Worm (Caenorhabditis elegans) whole organism, young adult: Measurements from ENCODE around the gene F14F9.4.

ENCODE experiments used
- B0019.2 ChIP-seq: fragments of 200-800 bp; sonication (Bioruptor generic); conservative IDR thresholded peaks from 2 replicates; pipeline ENCODE4 v1.3.6; 2022; ENCODE audit warnings: missing genetic modification reagents, missing genetic modification characterization, missing compliant biosample characterization
- B0336.3 ChIP-seq: fragments of 200-800 bp; sonication (Bioruptor generic); IDR thresholded peaks from 2 replicates; pipeline ENCODE4 v1.3.6; 2022; ENCODE audit warnings: missing genetic modification characterization, missing compliant biosample characterization
- C17E4.6 ChIP-seq: fragments of 200-800 bp; sonication (Bioruptor generic); IDR thresholded peaks from 2 replicates; pipeline ENCODE4 v1.3.6; 2022; ENCODE audit warnings: missing genetic modification reagents, missing genetic modification characterization, missing compliant biosample characterization
- D2030.7 ChIP-seq: fragments of 200-800 bp; sonication (Bioruptor generic); IDR thresholded peaks from 2 replicates; pipeline ENCODE4 v1.3.6; 2022; ENCODE audit warnings: missing genetic modification reagents, missing genetic modification characterization, missing compliant biosample characterization
- F33H1.4 ChIP-seq: fragments of 200-800 bp; sonication (Bioruptor generic); IDR thresholded peaks from 2 replicates; pipeline ENCODE4 v1.3.6; 2022; ENCODE audit warnings: missing genetic modification reagents, missing genetic modification characterization, missing compliant biosample characterization
- F49E8.2 ChIP-seq: sonication (generic microtip); optimal IDR thresholded peaks from 3 replicates; lab custom pipeline; 2017; ENCODE audit warnings: missing genetic modification characterization, mild to moderate bottlenecking, missing compliant biosample characterization, antibody characterized with exemption, moderate library complexity; ENCODE audit not compliant: insufficient read depth
- T26A5.8 ChIP-seq: sonication (generic microtip); optimal IDR thresholded peaks from 2 replicates; lab custom pipeline; 2016; ENCODE audit warnings: missing genetic modification characterization, missing compliant biosample characterization
- Y53G8AR.9 ChIP-seq: fragments of 200-800 bp; sonication (Bioruptor generic); conservative IDR thresholded peaks from 2 replicates; pipeline ENCODE4 v1.3.6; 2022; ENCODE audit warnings: missing genetic modification reagents, missing genetic modification characterization, missing compliant biosample characterization
- Y67H2A.10 ChIP-seq: fragments of 200-800 bp; sonication (Bioruptor generic); conservative IDR thresholded peaks from 2 replicates; pipeline ENCODE4 v1.3.6; 2022; ENCODE audit warnings: missing genetic modification reagents, missing genetic modification characterization, missing compliant biosample characterization
- Y79H2A.3 ChIP-seq: fragments of 200-800 bp; sonication (Bioruptor generic); conservative IDR thresholded peaks from 2 replicates; pipeline ENCODE4 v1.3.6; 2022; ENCODE audit warnings: missing genetic modification reagents, missing genetic modification characterization, missing compliant biosample characterization
- ZK185.1 ChIP-seq: sonication (generic microtip); optimal IDR thresholded peaks from 2 replicates; lab custom pipeline; 2016; ENCODE audit warnings: mild to moderate bottlenecking, missing genetic modification characterization, missing compliant biosample characterization; ENCODE audit not compliant: poor library complexity, severe bottlenecking
- aptf-2 ChIP-seq: fragments of 200-800 bp; sonication (Bioruptor generic); conservative IDR thresholded peaks from 2 replicates; pipeline ENCODE4 v1.3.6; 2022; ENCODE audit warnings: missing genetic modification reagents, missing genetic modification characterization, missing compliant biosample characterization
- ceh-58 ChIP-seq: fragments of 200-800 bp; sonication (Bioruptor generic); IDR thresholded peaks from 2 replicates; pipeline ENCODE4 v1.3.6; 2022; ENCODE audit warnings: missing genetic modification characterization, missing compliant biosample characterization
- ceh-79 ChIP-seq: sonication (generic microtip); optimal IDR thresholded peaks from 2 replicates; lab custom pipeline; 2017; ENCODE audit warnings: mild to moderate bottlenecking, missing genetic modification characterization, missing compliant biosample characterization
- egrh-3 ChIP-seq: fragments of 200-800 bp; sonication (Bioruptor generic); IDR thresholded peaks from 2 replicates; pipeline ENCODE4 v1.3.6; 2022; ENCODE audit warnings: missing genetic modification reagents, missing genetic modification characterization, missing compliant biosample characterization
- hlh-26 ChIP-seq: fragments of 200-800 bp; sonication (Bioruptor generic); conservative IDR thresholded peaks from 2 replicates; pipeline ENCODE4 v1.3.6; 2022; ENCODE audit warnings: missing genetic modification reagents, missing genetic modification characterization, missing compliant biosample characterization
- hrde-1 ChIP-seq: sonication (generic microtip); optimal IDR thresholded peaks from 2 replicates; lab custom pipeline; 2016; ENCODE audit warnings: missing genetic modification characterization, mild to moderate bottlenecking, missing compliant biosample characterization, moderate library complexity, missing genotype, missing genetic modification reagents, borderline replicate concordance
- hsf-1 ChIP-seq: fragments of 200-800 bp; sonication (Bioruptor generic); IDR thresholded peaks from 2 replicates; pipeline ENCODE4 v1.3.6; 2022; ENCODE audit warnings: missing genetic modification reagents, missing genetic modification characterization, missing compliant biosample characterization
- lin-40 ChIP-seq: sonication (generic microtip); optimal IDR thresholded peaks from 2 replicates; lab custom pipeline; 2016; ENCODE audit warnings: missing genetic modification characterization, mild to moderate bottlenecking, missing compliant biosample characterization, missing genotype, missing genetic modification reagents
- lsl-1 ChIP-seq: fragments of 200-800 bp; sonication (Bioruptor generic); optimal IDR thresholded peaks from 2 replicates; lab custom pipeline; 2018; ENCODE audit warnings: mild to moderate bottlenecking, missing genetic modification characterization, moderate library complexity, missing compliant biosample characterization
- madf-3 ChIP-seq: fragments of 200-800 bp; sonication (Bioruptor generic); IDR thresholded peaks from 2 replicates; pipeline ENCODE4 v1.3.6; 2022; ENCODE audit warnings: missing genetic modification reagents, missing genetic modification characterization, missing compliant biosample characterization
- mcd-1 ChIP-seq: fragments of 200-800 bp; sonication (Bioruptor generic); IDR thresholded peaks from 2 replicates; pipeline ENCODE4 v1.3.6; 2022; ENCODE audit warnings: missing genetic modification reagents, missing genetic modification characterization, missing compliant biosample characterization
- nfya-2 ChIP-seq: fragments of 200-800 bp; sonication (Bioruptor generic); IDR thresholded peaks from 2 replicates; pipeline ENCODE4 v1.3.6; 2022; ENCODE audit warnings: missing genetic modification reagents, missing genetic modification characterization, missing compliant biosample characterization
- nhr-27 ChIP-seq: fragments of 200-800 bp; sonication (Bioruptor generic); optimal IDR thresholded peaks from 2 replicates; lab custom pipeline; 2018; ENCODE audit warnings: mild to moderate bottlenecking, missing genetic modification characterization, moderate library complexity, missing compliant biosample characterization
- nhr-80 ChIP-seq: sonication (generic microtip); optimal IDR thresholded peaks from 2 replicates; lab custom pipeline; 2016; ENCODE audit warnings: missing genetic modification characterization, missing compliant biosample characterization
- pha-4 ChIP-seq: fragments of 150-350 bp; sonication (generic microtip); optimal IDR thresholded peaks from 2 replicates; lab custom pipeline; 2014; ENCODE audit warnings: missing biosample characterization, missing genetic modification reagents, missing genetic modification characterization
- rpc-1 ChIP-seq, 2 experiments: fragments of 150-350 bp in 1 of 2; sonication (generic microtip) in 1 of 2; optimal IDR thresholded peaks; 2 replicates each; lab custom pipeline; 2014 to 2018; ENCODE audit warnings: missing biosample characterization in 1 of 2, missing genetic modification characterization in 1 of 2, missing genetic modification reagents in 1 of 2, missing genotype in 1 of 2
- snpc-1.1 ChIP-seq: sonication (generic microtip); optimal IDR thresholded peaks from 2 replicates; lab custom pipeline; 2017; ENCODE audit warnings: missing genetic modification characterization, mild to moderate bottlenecking, missing compliant biosample characterization, antibody characterized with exemption, moderate library complexity, missing genotype, missing genetic modification reagents; ENCODE audit not compliant: insufficient read depth
- tlf-1 ChIP-seq: fragments of 200-800 bp; sonication (Bioruptor generic); optimal IDR thresholded peaks from 2 replicates; lab custom pipeline; 2018; ENCODE audit warnings: mild to moderate bottlenecking, missing genetic modification characterization, missing compliant biosample characterization
- xnd-1 ChIP-seq: sonication (generic microtip); optimal IDR thresholded peaks from 2 replicates; lab custom pipeline; 2016; ENCODE audit warnings: missing genotype, missing genetic modification reagents, missing genetic modification characterization, missing compliant biosample characterization
- zim-3 ChIP-seq: sonication (generic microtip); optimal IDR thresholded peaks from 2 replicates; lab custom pipeline; 2017; ENCODE audit warnings: mild to moderate bottlenecking, missing genetic modification characterization, moderate library complexity, missing compliant biosample characterization
- ztf-22 ChIP-seq: fragments of 200-800 bp; sonication (Bioruptor generic); optimal IDR thresholded peaks from 2 replicates; lab custom pipeline; 2018; ENCODE audit warnings: mild to moderate bottlenecking, missing genetic modification characterization, moderate library complexity, missing compliant biosample characterization

The F14F9.4 gene

ce11 chrV:5165426-5165825 is 32.9 kb downstream of the F14F9.4 start, which contains the start of gene srw-140:
Gene srw-140 (plus strand): TSS chrV:5165726.
- TF ChIP-seq ztf-22 (GFP tag; lab: Kevin White, UChicago) (no peak), pha-4 (tag; lab: Kevin White, UChicago) (no peak), lin-40 (tag; lab: Kevin White, UChicago) (no peak)

ce11 chrV:5169586-5169985 is 37.0 kb downstream of the F14F9.4 start, which contains the start of gene srt-64:
Gene srt-64 (minus strand): TSS chrV:5169686.
- TF ChIP-seq D2030.7 (GFP tag; lab: Robert Waterston, UW), result no peak
- no peak for TF ChIP-seq ceh-58 (GFP tag; lab: Robert Waterston, UW)
- TF ChIP-seq hlh-26 (GFP tag; lab: Robert Waterston, UW), result no peak
- no peak for TF ChIP-seq egrh-3 (GFP tag; lab: Robert Waterston, UW)
- no peak for TF ChIP-seq mcd-1 (GFP tag; lab: Robert Waterston, UW)
- TF ChIP-seq aptf-2, result no peak
- TF ChIP-seq ZK185.1 (tag; lab: Kevin White, UChicago), result no peak
- TF ChIP-seq madf-3 (GFP tag; lab: Robert Waterston, UW), result no peak

- TF ChIP-seq nfya-2 (GFP tag; lab: Robert Waterston, UW), result no peak
- TF ChIP-seq Y53G8AR.9 (GFP tag; lab: Robert Waterston, UW), result no peak
- no peak for TF ChIP-seq C17E4.6 (GFP tag; lab: Robert Waterston, UW)
- no peak for TF ChIP-seq lsl-1 (GFP tag; lab: Kevin White, UChicago)
- no peak for TF ChIP-seq snpc-1.1 (tag; lab: Kevin White, UChicago)
- TF ChIP-seq B0336.3 (GFP tag; lab: Robert Waterston, UW), result no peak
- no peak for TF ChIP-seq Y79H2A.3 (GFP tag; lab: Robert Waterston, UW)
- no peak for TF ChIP-seq Y67H2A.10 (GFP tag; lab: Robert Waterston, UW)
- TF ChIP-seq xnd-1, result no peak
These were observed 40.3 kb downstream of the F14F9.4 start, which contains the start of gene srt-65 for ce11 chrV:5172833-5173232. Gene srt-65 (minus strand): TSS chrV:5172933.

ce11 chrV:5177209-5177608 is 44.7 kb downstream of the F14F9.4 start, which contains the start of gene ugt-51:
Gene ugt-51 (minus strand): TSS chrV:5177309.
- TF ChIP-seq zim-3 (tag; lab: Kevin White, UChicago) (no peak), hrde-1 (tag; lab: Kevin White, UChicago) (no peak), F33H1.4 (GFP tag; lab: Robert Waterston, UW) (no peak), ceh-79 (tag; lab: Kevin White, UChicago) (no peak), T26A5.8 (tag; lab: Kevin White, UChicago) (no peak), tlf-1 (GFP tag; lab: Kevin White, UChicago) (no peak), C17E4.6 (GFP tag; lab: Robert Waterston, UW) (no peak), nhr-80 (no peak), nhr-27 (tag; lab: Kevin White, UChicago) (no peak), F49E8.2 (tag; lab: Kevin White, UChicago) (no peak), rpc-1 (optimal IDR thresholded peaks at IDR 0.05; lab: Kevin White, UChicago) (no peak), rpc-1 (tag; optimal IDR thresholded peaks at IDR 0.05; lab: Kevin White, UChicago) (no peak), hsf-1 (no peak), B0019.2 (GFP tag; lab: Robert Waterston, UW) (no peak)
